Worm (Caenorhabditis elegans) whole organism, late embryonic: Measurements from ENCODE around the gene nlp-30.

Source experiments
- C08G9.2 ChIP-seq: sonication (generic microtip); optimal IDR thresholded peaks from 2 replicates; lab custom pipeline; 2016; ENCODE audit warnings: mild to moderate bottlenecking, missing genetic modification characterization, moderate library complexity, missing compliant biosample characterization
- F13H6.1 ChIP-seq: sonication (generic microtip); optimal IDR thresholded peaks from 2 replicates; lab custom pipeline; 2016; ENCODE audit warnings: missing genetic modification characterization, missing compliant biosample characterization
- K09A11.1 ChIP-seq: sonication (generic microtip); optimal IDR thresholded peaks from 2 replicates; lab custom pipeline; 2017; ENCODE audit warnings: antibody characterized with exemption, mild to moderate bottlenecking, missing genetic modification characterization, missing compliant biosample characterization; ENCODE audit not compliant: insufficient read depth
- ahr-1 ChIP-seq: sonication (generic microtip); optimal IDR thresholded peaks from 2 replicates; lab custom pipeline; 2016; ENCODE audit warnings: missing genetic modification characterization, missing compliant biosample characterization
- ama-1 ChIP-seq: fragments of 150-350 bp; optimal IDR thresholded peaks from 2 replicates; lab custom pipeline; 2014
- ceh-14 ChIP-seq: sonication (generic microtip); optimal IDR thresholded peaks from 2 replicates; lab custom pipeline; 2016; ENCODE audit warnings: missing genotype, missing genetic modification characterization, missing compliant biosample characterization
- ceh-18 ChIP-seq: sonication (generic microtip); optimal IDR thresholded peaks from 2 replicates; lab custom pipeline; 2016; ENCODE audit warnings: missing genetic modification characterization, missing compliant biosample characterization
- ceh-19 ChIP-seq: fragments of 200-800 bp; sonication (Bioruptor generic); optimal IDR thresholded peaks from 2 replicates; lab custom pipeline; 2018; ENCODE audit warnings: mild to moderate bottlenecking, missing genetic modification characterization, missing compliant biosample characterization
- ceh-22 ChIP-seq: sonication (generic microtip); optimal IDR thresholded peaks from 2 replicates; lab custom pipeline; 2017; ENCODE audit warnings: missing biosample characterization, missing genetic modification characterization
- ceh-24 ChIP-seq: sonication (generic microtip); optimal IDR thresholded peaks from 2 replicates; lab custom pipeline; 2016; ENCODE audit warnings: mild to moderate bottlenecking, missing genetic modification characterization, missing compliant biosample characterization
- ceh-31 ChIP-seq: sonication (generic microtip); optimal IDR thresholded peaks from 2 replicates; lab custom pipeline; 2016; ENCODE audit warnings: missing genetic modification characterization, missing compliant biosample characterization
- ceh-34 ChIP-seq: sonication (generic microtip); optimal IDR thresholded peaks from 2 replicates; lab custom pipeline; 2016; ENCODE audit warnings: mild to moderate bottlenecking, missing genetic modification characterization, missing compliant biosample characterization
- ceh-45 ChIP-seq: fragments of 200-800 bp; sonication (Bioruptor generic); IDR thresholded peaks from 2 replicates; pipeline ENCODE4 v1.3.6; 2022; ENCODE audit warnings: missing genetic modification reagents, missing genetic modification characterization, missing compliant biosample characterization
- ceh-48 ChIP-seq: sonication (generic microtip); optimal IDR thresholded peaks from 2 replicates; lab custom pipeline; 2016; ENCODE audit warnings: missing genetic modification characterization, inconsistent platforms, missing compliant biosample characterization
- ceh-6 ChIP-seq: fragments of 200-800 bp; sonication (Bioruptor generic); optimal IDR thresholded peaks from 2 replicates; lab custom pipeline; 2018; ENCODE audit warnings: mild to moderate bottlenecking, missing genetic modification characterization, missing compliant biosample characterization
- ceh-9 ChIP-seq: sonication (generic microtip); optimal IDR thresholded peaks from 2 replicates; lab custom pipeline; 2016; ENCODE audit warnings: mild to moderate bottlenecking, missing genetic modification characterization, inconsistent platforms, missing compliant biosample characterization
- dmd-4 ChIP-seq: sonication (generic microtip); optimal IDR thresholded peaks from 2 replicates; lab custom pipeline; 2016; ENCODE audit warnings: borderline replicate concordance, missing genetic modification characterization, missing compliant biosample characterization
- elt-2 ChIP-seq: sonication (generic microtip); optimal IDR thresholded peaks from 2 replicates; lab custom pipeline; 2016; ENCODE audit warnings: missing genetic modification reagents, missing genetic modification characterization, missing compliant biosample characterization
- elt-4 ChIP-seq: sonication (generic microtip); optimal IDR thresholded peaks from 2 replicates; lab custom pipeline; 2016; ENCODE audit warnings: missing genetic modification characterization, missing compliant biosample characterization
- ets-4 ChIP-seq: sonication (generic microtip); optimal IDR thresholded peaks from 2 replicates; lab custom pipeline; 2016; ENCODE audit warnings: missing genetic modification characterization, missing compliant biosample characterization
- eyg-1 ChIP-seq: sonication (generic microtip); optimal IDR thresholded peaks from 2 replicates; lab custom pipeline; 2016; ENCODE audit warnings: missing genotype, missing genetic modification characterization, missing compliant biosample characterization
- fax-1 ChIP-seq: sonication (generic microtip); optimal IDR thresholded peaks from 2 replicates; lab custom pipeline; 2016; ENCODE audit warnings: missing genotype, missing genetic modification characterization, missing compliant biosample characterization
- fkh-6 ChIP-seq: sonication (generic microtip); optimal IDR thresholded peaks from 2 replicates; lab custom pipeline; 2016; ENCODE audit warnings: missing genetic modification characterization, missing compliant biosample characterization
- gmeb-2 ChIP-seq: sonication (generic microtip); optimal IDR thresholded peaks from 2 replicates; lab custom pipeline; 2016; ENCODE audit warnings: missing genetic modification characterization, inconsistent platforms, missing compliant biosample characterization
- hlh-30 ChIP-seq: sonication (generic microtip); optimal IDR thresholded peaks from 2 replicates; lab custom pipeline; 2017; ENCODE audit warnings: antibody characterized with exemption, missing genetic modification characterization, missing compliant biosample characterization; ENCODE audit not compliant: insufficient read depth
- hlh-6 ChIP-seq: sonication (generic microtip); optimal IDR thresholded peaks from 2 replicates; lab custom pipeline; 2016; ENCODE audit warnings: missing genotype, missing genetic modification characterization, missing compliant biosample characterization
- lin-11 ChIP-seq: fragments of 200-800 bp; sonication (Bioruptor generic); optimal IDR thresholded peaks from 2 replicates; lab custom pipeline; 2018; ENCODE audit warnings: mild to moderate bottlenecking, missing genetic modification characterization, missing compliant biosample characterization
- madf-2 ChIP-seq: sonication (generic microtip); optimal IDR thresholded peaks from 2 replicates; lab custom pipeline; 2017; ENCODE audit warnings: missing genetic modification characterization, missing compliant biosample characterization
- mec-3 ChIP-seq: sonication (generic microtip); optimal IDR thresholded peaks from 2 replicates; lab custom pipeline; 2016; ENCODE audit warnings: borderline replicate concordance, missing genetic modification characterization, missing compliant biosample characterization
- nhr-11 ChIP-seq: fragments of 150-350 bp; optimal IDR thresholded peaks from 2 replicates; lab custom pipeline; 2014; ENCODE audit warnings: missing biosample characterization, missing genetic modification characterization
- npax-4 ChIP-seq: sonication (generic microtip); optimal IDR thresholded peaks from 2 replicates; lab custom pipeline; 2016; ENCODE audit warnings: missing genetic modification characterization, missing compliant biosample characterization
- pag-3 ChIP-seq: sonication (generic microtip); optimal IDR thresholded peaks from 2 replicates; lab custom pipeline; 2016; ENCODE audit warnings: missing compliant biosample characterization, missing genetic modification characterization, borderline replicate concordance
- pat-9 ChIP-seq: fragments of 200-800 bp; sonication (Bioruptor generic); optimal IDR thresholded peaks from 2 replicates; lab custom pipeline; 2018; ENCODE audit warnings: mild to moderate bottlenecking, missing genetic modification characterization, moderate library complexity, missing compliant biosample characterization
- pax-1 ChIP-seq: fragments of 150-350 bp; optimal IDR thresholded peaks from 2 replicates; lab custom pipeline; 2014; ENCODE audit warnings: missing biosample characterization, missing genetic modification characterization
- pha-4 ChIP-seq: fragments of 150-350 bp; optimal IDR thresholded peaks from 2 replicates; lab custom pipeline; 2018; ENCODE audit warnings: missing biosample characterization, missing genetic modification reagents, missing genetic modification characterization
- pros-1 ChIP-seq: fragments of 150-350 bp; optimal IDR thresholded peaks from 2 replicates; lab custom pipeline; 2014; ENCODE audit warnings: missing biosample characterization, missing genetic modification reagents, missing genetic modification characterization
- rnt-1 ChIP-seq: sonication (generic microtip); optimal IDR thresholded peaks from 2 replicates; lab custom pipeline; 2016; ENCODE audit warnings: missing genetic modification characterization, missing compliant biosample characterization
- sox-4 ChIP-seq: sonication (generic microtip); optimal IDR thresholded peaks from 2 replicates; lab custom pipeline; 2017; ENCODE audit warnings: mild to moderate bottlenecking, missing genetic modification characterization, inconsistent platforms, missing compliant biosample characterization
- tbx-2 ChIP-seq: sonication (generic microtip); optimal IDR thresholded peaks from 2 replicates; lab custom pipeline; 2016; ENCODE audit warnings: missing genetic modification characterization, missing compliant biosample characterization
- tbx-7 ChIP-seq: sonication (generic microtip); optimal IDR thresholded peaks from 2 replicates; lab custom pipeline; 2016; ENCODE audit warnings: missing genotype, missing genetic modification characterization, missing compliant biosample characterization
- ttx-3 ChIP-seq: sonication (generic microtip); optimal IDR thresholded peaks from 2 replicates; lab custom pipeline; 2016; ENCODE audit warnings: missing genetic modification reagents, missing genetic modification characterization, missing compliant biosample characterization
- unc-3 ChIP-seq, 2 experiments: fragments of 200-800 bp in 1 of 2; sonication (Bioruptor generic) in 1 of 2; sonication (generic microtip) in 1 of 2; conservative IDR thresholded peaks in 1 of 2; optimal IDR thresholded peaks in 1 of 2; 2 replicates each; pipeline versions ENCODE4 v1.3.6 to Lab custom; 2016 to 2022; ENCODE audit warnings: missing compliant biosample characterization in 2 of 2, missing genetic modification characterization in 2 of 2, missing genetic modification reagents in 1 of 2
- unc-42 ChIP-seq: sonication (generic microtip); optimal IDR thresholded peaks from 2 replicates; lab custom pipeline; 2016; ENCODE audit warnings: missing genotype, missing genetic modification characterization, missing compliant biosample characterization
- unc-55 ChIP-seq: sonication (generic microtip); optimal IDR thresholded peaks from 2 replicates; lab custom pipeline; 2017; ENCODE audit warnings: missing biosample characterization, missing genetic modification reagents, missing genetic modification characterization

The nlp-30 gene

DNA sequence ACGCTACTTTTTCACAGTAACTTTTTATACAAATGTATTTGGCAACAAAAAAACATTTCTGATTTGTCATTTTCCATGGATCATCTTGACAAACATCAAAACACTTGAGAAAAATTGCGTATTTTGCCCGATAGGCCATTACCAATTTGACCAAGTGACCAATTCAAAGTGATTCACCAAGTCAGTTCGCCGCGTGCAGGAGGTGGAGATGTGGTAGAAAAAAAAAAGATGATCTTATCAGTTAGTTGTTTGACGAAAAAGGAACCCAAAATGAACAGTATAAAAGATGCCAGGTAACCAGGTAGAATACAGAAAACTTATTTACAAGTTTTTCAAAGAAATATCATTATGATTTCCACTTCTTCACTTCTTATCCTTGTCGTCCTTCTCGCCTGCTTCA is 7.3 kb downstream of the nlp-30 start, which contains the start of gene nlp-27:
Gene nlp-27, plus strand, starts transcription at position 309 of the 400 bp plus-strand sequence.
- TF ChIP-seq ceh-24 (tag; lab: Kevin White, UChicago) (no peak), elt-2 (tag; lab: Kevin White, UChicago) (no peak), unc-42 (tag; lab: Kevin White, UChicago) (no peak), ceh-18 (tag; lab: Kevin White, UChicago) (no peak), nhr-11 (no peak), ahr-1 (tag; lab: Kevin White, UChicago) (no peak), madf-2 (no peak), ceh-22 (tag; lab: Kevin White, UChicago) (no peak), mec-3 (tag; lab: Kevin White, UChicago) (no peak), gmeb-2 (no peak), eyg-1 (tag; lab: Kevin White, UChicago) (no peak), fax-1 (tag; lab: Kevin White, UChicago) (no peak), ceh-6 (no peak), elt-4 (tag; lab: Kevin White, UChicago) (no peak), hlh-6 (no peak), sox-4 (tag; lab: Kevin White, UChicago) (no peak), pax-1 (no peak), ceh-34 (no peak), pha-4 (tag; lab: Kevin White, UChicago) (no peak), F13H6.1 (no peak)

- no peak for TF ChIP-seq tbx-7 (tag; lab: Kevin White, UChicago)
- TF ChIP-seq ceh-48 = no peak
- TF ChIP-seq F13H6.1 = no peak
- TF ChIP-seq hlh-30 (tag; lab: Kevin White, UChicago) = no peak
- TF ChIP-seq ceh-9 (tag; lab: Kevin White, UChicago) = no peak
- no peak for TF ChIP-seq pat-9 (tag; lab: Kevin White, UChicago)
- TF ChIP-seq eyg-1 (tag; lab: Kevin White, UChicago) = no peak
- no peak for TF ChIP-seq unc-55
- TF ChIP-seq pros-1 = no peak
- TF ChIP-seq tbx-2 (tag; lab: Kevin White, UChicago) = no peak
- TF ChIP-seq rnt-1 = no peak
- no peak for TF ChIP-seq ceh-22 (tag; lab: Kevin White, UChicago)
- TF ChIP-seq lin-11 (tag; lab: Kevin White, UChicago) = no peak
- TF ChIP-seq fkh-6 = no peak
- TF ChIP-seq sox-4 (tag; lab: Kevin White, UChicago) = no peak
- no peak for TF ChIP-seq pax-1
- TF ChIP-seq ets-4 (tag; lab: Kevin White, UChicago) = no peak
Measured at ce11 chrV:3992334-3992733, 10.6 kb downstream of the nlp-30 start.

ce11 chrV:3994048-3994447 is 12.3 kb downstream of the nlp-30 start, which contains the start of gene K09D9.9:
Gene K09D9.9, minus strand, starts transcription at chrV:3994148.
- no peak for TF ChIP-seq elt-2 (tag; lab: Kevin White, UChicago)
- no peak for TF ChIP-seq dmd-4 (tag; lab: Kevin White, UChicago)
- no peak for TF ChIP-seq ttx-3 (tag; lab: Kevin White, UChicago)
- TF ChIP-seq ceh-31 (tag; lab: Kevin White, UChicago) = no peak
- TF ChIP-seq ceh-22 (tag; lab: Kevin White, UChicago) = no peak
- no peak for TF ChIP-seq unc-42 (tag; lab: Kevin White, UChicago)
- no peak for TF ChIP-seq ceh-14 (tag; lab: Kevin White, UChicago)
- no peak for TF ChIP-seq unc-3 (GFP tag; conservative IDR thresholded peaks at IDR 0.05; lab: Robert Waterston, UW)
- no peak for TF ChIP-seq unc-3 (tag; optimal IDR thresholded peaks at IDR 0.05; lab: Kevin White, UChicago)

DNA sequence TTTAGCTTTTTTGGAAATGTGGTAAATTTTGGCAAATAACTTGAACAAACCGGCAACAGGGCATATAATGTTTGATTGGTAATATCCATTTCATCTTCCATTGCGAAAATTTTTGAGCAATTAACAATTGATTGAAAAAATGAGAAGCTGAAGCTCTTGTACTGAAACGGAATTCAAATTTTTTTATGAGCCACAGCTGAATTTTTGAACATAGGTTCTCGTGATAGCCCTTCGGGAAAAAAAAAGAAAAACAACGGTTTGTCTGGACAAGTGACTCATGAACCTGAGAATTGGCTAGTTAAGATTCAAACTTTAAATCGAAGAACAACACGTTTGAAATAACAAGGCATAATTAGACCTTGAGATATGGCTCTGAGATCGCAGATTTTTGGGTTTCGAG is 14.1 kb downstream of the nlp-30 start, which contains the start of gene srx-62:
Gene srx-62, minus strand, starts transcription at position 101 of the 400 bp plus-strand sequence.
- TF ChIP-seq ceh-9 (tag; lab: Kevin White, UChicago) = no peak
- no peak for TF ChIP-seq ceh-19 (GFP tag; lab: Kevin White, UChicago)
- no peak for TF ChIP-seq pax-1
- no peak for TF ChIP-seq ama-1 (lab: Kevin White, UChicago)
- TF ChIP-seq npax-4 = no peak
- TF ChIP-seq ceh-24 (tag; lab: Kevin White, UChicago) = no peak
- TF ChIP-seq hlh-6 = no peak
- no peak for TF ChIP-seq tbx-2 (tag; lab: Kevin White, UChicago)
- no peak for TF ChIP-seq ceh-45 (GFP tag; lab: Robert Waterston, UW)
- no peak for TF ChIP-seq unc-55
- TF ChIP-seq nhr-11 = no peak
- no peak for TF ChIP-seq eyg-1 (tag; lab: Kevin White, UChicago)
- no peak for TF ChIP-seq C08G9.2 (tag; lab: Kevin White, UChicago)
- no peak for TF ChIP-seq gmeb-2
- no peak for TF ChIP-seq fkh-6
- TF ChIP-seq pag-3 (tag; lab: Kevin White, UChicago) = no peak
- TF ChIP-seq K09A11.1 (tag; lab: Kevin White, UChicago) = no peak
